Worm (Caenorhabditis elegans) whole organism, L4 larva: ENCODE data around the gene zig-3.

Experiments
- ama-1 ChIP-seq: fragments of 150-350 bp; optimal IDR thresholded peaks from 2 replicates; lab custom pipeline; 2014; ENCODE audit warnings: inconsistent platforms, mixed read lengths
- nhr-28 ChIP-seq: fragments of 150-350 bp; optimal IDR thresholded peaks from 2 replicates; lab custom pipeline; 2014; ENCODE audit warnings: missing biosample characterization, missing genetic modification characterization
- pqm-1 ChIP-seq: sonication (generic microtip); optimal IDR thresholded peaks from 2 replicates; lab custom pipeline; 2017; ENCODE audit warnings: missing biosample characterization, missing genetic modification characterization

DNA sequence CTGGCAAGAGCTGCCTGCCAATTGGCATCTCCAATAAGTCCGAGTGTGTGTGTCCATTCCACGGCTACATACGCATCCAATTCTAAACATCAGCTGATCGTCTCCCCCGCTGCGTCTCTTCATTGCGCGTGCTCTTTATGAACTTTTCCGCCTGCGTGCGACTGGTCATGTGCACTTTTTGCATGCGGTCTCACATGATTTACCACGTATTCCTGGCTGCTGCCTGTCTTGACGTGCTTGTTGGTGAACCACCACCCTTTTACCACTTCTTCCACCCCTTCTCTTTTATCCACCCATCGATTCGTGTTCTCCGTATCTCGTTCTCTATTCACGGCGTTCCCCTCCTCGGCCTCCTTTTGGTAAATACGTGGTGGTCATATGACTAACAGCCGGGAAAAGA, 21.0 kb downstream of the zig-3 start:
- peak; percentile 63 for TF ChIP-seq nhr-28 (tag; lab: Kevin White, UChicago)
- no peak for TF ChIP-seq pqm-1 (tag; lab: Kevin White, UChicago)
- no peak for TF ChIP-seq ama-1
